Worm (Caenorhabditis elegans) whole organism, young adult: ENCODE data around the gene Y48E1B.3.

Experiments
- pha-4 ChIP-seq: fragments of 150-350 bp; sonication (generic microtip); optimal IDR thresholded peaks from 2 replicates; lab custom pipeline; 2014; ENCODE audit warnings: missing biosample characterization, missing genetic modification reagents, missing genetic modification characterization
- rec-8 ChIP-seq, 2 experiments: sonication (generic microtip); optimal IDR thresholded peaks; 2 replicates each; lab custom pipeline; 2016; ENCODE audit warnings: mild to moderate bottlenecking in 2 of 2, missing genetic modification characterization in 2 of 2, missing genetic modification reagents in 2 of 2, missing genotype in 2 of 2, missing biosample characterization in 1 of 2, missing compliant biosample characterization in 1 of 2, moderate library complexity in 1 of 2
- unc-62 ChIP-seq: fragments of 150-350 bp; optimal IDR thresholded peaks from 2 replicates; lab custom pipeline; 2014; ENCODE audit warnings: missing biosample characterization, missing genetic modification reagents, missing genetic modification characterization

DNA sequence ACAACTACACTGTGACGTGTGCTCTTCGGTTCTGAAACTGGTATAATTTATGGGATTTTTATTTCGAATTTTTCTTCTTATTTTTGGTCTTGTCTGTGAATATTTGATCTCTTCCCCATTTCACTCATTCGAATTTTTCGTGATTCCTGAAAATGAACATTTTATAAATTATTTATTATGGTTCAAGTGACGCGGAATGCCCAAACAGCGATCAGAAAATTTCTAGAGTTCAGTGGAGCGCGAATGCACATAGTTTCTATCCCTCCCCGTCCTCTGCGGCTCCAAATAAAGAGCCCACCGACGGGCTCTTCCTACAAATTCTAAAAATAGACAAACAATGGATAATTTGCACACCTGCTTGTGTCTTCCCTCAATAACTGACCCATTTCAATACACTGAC lies 64.1 kb downstream of the Y48E1B.3 start, which contains the start of gene F54F11.1:
- TF ChIP-seq rec-8 (tag; optimal IDR thresholded peaks at IDR 0.05; lab: Kevin White, UChicago) (no peak), unc-62 (no peak), pha-4 (tag; lab: Kevin White, UChicago) (no peak)
